Fruit fly (Drosophila melanogaster) whole organism, wandering third instar larva: Measurements from ENCODE around the gene SIFaR.

Source experiments
- Abd-B ChIP-seq: fragments of >200 bp; optimal IDR thresholded peaks from 2 replicates; lab custom pipeline; 2017; ENCODE audit warnings: missing biosample characterization, missing genetic modification characterization
- Hnf4 ChIP-seq: fragments of 200-800 bp; sonication (Bioruptor generic); optimal IDR thresholded peaks from 2 replicates; lab custom pipeline; 2016; ENCODE audit warnings: missing biosample characterization, mild to moderate bottlenecking, missing genetic modification characterization
- Hr83 ChIP-seq: fragments of 200-300 bp; sonication (Bioruptor generic); optimal IDR thresholded peaks from 2 replicates; lab custom pipeline; 2016; ENCODE audit warnings: missing biosample characterization, mild to moderate bottlenecking, missing genetic modification characterization, moderate library complexity; ENCODE audit not compliant: poor library complexity, severe bottlenecking
- Jra ChIP-seq: sonication (Bioruptor generic); optimal IDR thresholded peaks from 2 replicates; lab custom pipeline; 2016; ENCODE audit warnings: missing biosample characterization, missing genetic modification characterization
- Myc ChIP-seq: fragments of >200 bp; optimal IDR thresholded peaks from 2 replicates; lab custom pipeline; 2017
- N ChIP-seq: fragments of >200 bp; optimal IDR thresholded peaks from 2 replicates; lab custom pipeline; 2018; ENCODE audit warnings: missing biosample characterization, missing external identifiers, missing genetic modification characterization
- Rel ChIP-seq, 2 experiments: fragments of 200-800 bp; sonication (Bioruptor generic) in 1 of 2; optimal IDR thresholded peaks; 2 replicates in 1 of 2; 3 replicates in 1 of 2; lab custom pipeline; 2016 to 2019; ENCODE audit warnings: mild to moderate bottlenecking in 2 of 2, missing biosample characterization in 2 of 2, missing genetic modification characterization in 2 of 2, moderate library complexity in 1 of 2
- dmrt93B ChIP-seq: fragments of 200-800 bp; sonication (Bioruptor generic); optimal IDR thresholded peaks from 2 replicates; lab custom pipeline; 2018; ENCODE audit warnings: missing biosample characterization, mild to moderate bottlenecking, missing genetic modification characterization
- ey ChIP-seq: fragments of 200-800 bp; sonication (Bioruptor generic); optimal IDR thresholded peaks from 2 replicates; lab custom pipeline; 2016; ENCODE audit warnings: missing biosample characterization, missing genetic modification characterization
- usp ChIP-seq: fragments of >200 bp; optimal IDR thresholded peaks from 2 replicates; lab custom pipeline; 2017; ENCODE audit warnings: missing biosample characterization, missing genetic modification characterization

- TF ChIP-seq Hr83, result no peak
- no peak for TF ChIP-seq Rel (GFP tag; optimal IDR thresholded peaks at IDR 0.05; lab: Kevin White, UChicago)
- TF ChIP-seq Rel (tag; optimal IDR thresholded peaks at IDR 0.05; lab: Kevin White, UChicago), result no peak
- no peak for TF ChIP-seq N (GFP tag; lab: Kevin White, UChicago)
- TF ChIP-seq dmrt93B, result no peak
- TF ChIP-seq Jra (GFP tag; lab: Kevin White, UChicago), result no peak
- TF ChIP-seq Myc (lab: Kevin White, UChicago), result no peak
- no peak for TF ChIP-seq ey (GFP tag; lab: Kevin White, UChicago)
- TF ChIP-seq Abd-B, result no peak
- no peak for TF ChIP-seq usp (GFP tag; lab: Kevin White, UChicago)
- TF ChIP-seq Hnf4 (GFP tag; lab: Kevin White, UChicago), result no peak
Observed at dm6 chr3R:21338313-21338921, 44.6 kb upstream of the SIFaR start.
